Fruit fly (Drosophila melanogaster) whole organism, wandering third instar larva: ENCODE results near the gene Takl2.

ENCODE experiments used
- Abd-B ChIP-seq: fragments of >200 bp; optimal IDR thresholded peaks from 2 replicates; lab custom pipeline; 2017; ENCODE audit warnings: missing biosample characterization, missing genetic modification characterization
- CrebA ChIP-seq: fragments of 200-800 bp; sonication (Bioruptor generic); optimal IDR thresholded peaks from 2 replicates; lab custom pipeline; 2016; ENCODE audit warnings: missing biosample characterization, mild to moderate bottlenecking, missing genetic modification characterization, borderline replicate concordance
- Dfd ChIP-seq: fragments of >200 bp; optimal IDR thresholded peaks from 2 replicates; lab custom pipeline; 2017; ENCODE audit warnings: missing biosample characterization, missing genetic modification characterization
- Dif ChIP-seq: fragments of 200-275, 200-300 bp; sonication (Bioruptor generic); optimal IDR thresholded peaks from 2 replicates; lab custom pipeline; 2018; ENCODE audit warnings: missing biosample characterization, missing genetic modification characterization; ENCODE audit not compliant: partially characterized antibody
- GATAd ChIP-seq: sonication (Bioruptor generic); optimal IDR thresholded peaks from 2 replicates; lab custom pipeline; 2016; ENCODE audit warnings: missing biosample characterization, missing genetic modification characterization
- HLH106 ChIP-seq: fragments of 200-800 bp; optimal IDR thresholded peaks from 3 replicates; lab custom pipeline; 2019; ENCODE audit warnings: missing biosample characterization, mild to moderate bottlenecking, missing genetic modification characterization, moderate library complexity
- Hnf4 ChIP-seq: fragments of 200-800 bp; sonication (Bioruptor generic); optimal IDR thresholded peaks from 2 replicates; lab custom pipeline; 2016; ENCODE audit warnings: missing biosample characterization, mild to moderate bottlenecking, missing genetic modification characterization
- Hr83 ChIP-seq: fragments of 200-300 bp; sonication (Bioruptor generic); optimal IDR thresholded peaks from 2 replicates; lab custom pipeline; 2016; ENCODE audit warnings: missing biosample characterization, mild to moderate bottlenecking, missing genetic modification characterization, moderate library complexity; ENCODE audit not compliant: poor library complexity, severe bottlenecking
- Jra ChIP-seq: sonication (Bioruptor generic); optimal IDR thresholded peaks from 2 replicates; lab custom pipeline; 2016; ENCODE audit warnings: missing biosample characterization, missing genetic modification characterization
- Mio ChIP-seq: sonication (Bioruptor generic); optimal IDR thresholded peaks from 2 replicates; lab custom pipeline; 2016; ENCODE audit warnings: missing biosample characterization, missing genetic modification characterization
- Myc ChIP-seq: fragments of >200 bp; optimal IDR thresholded peaks from 2 replicates; lab custom pipeline; 2017
- N ChIP-seq: fragments of >200 bp; optimal IDR thresholded peaks from 2 replicates; lab custom pipeline; 2018; ENCODE audit warnings: missing biosample characterization, missing external identifiers, missing genetic modification characterization
- OdsH ChIP-seq: fragments of 200-800 bp; sonication (Bioruptor generic); optimal IDR thresholded peaks from 2 replicates; lab custom pipeline; 2016; ENCODE audit warnings: missing biosample characterization, mild to moderate bottlenecking, missing genetic modification characterization
- Sp1 ChIP-seq: fragments of 200-800 bp; sonication (Bioruptor generic); optimal IDR thresholded peaks from 3 replicates; lab custom pipeline; 2019; ENCODE audit warnings: missing biosample characterization, mild to moderate bottlenecking, missing genetic modification characterization, moderate library complexity
- Vsx2 ChIP-seq: fragments of 200-300, 225-300 bp; sonication (Bioruptor generic); optimal IDR thresholded peaks from 2 replicates; lab custom pipeline; 2018; ENCODE audit warnings: missing biosample characterization, missing genetic modification characterization; ENCODE audit not compliant: partially characterized antibody
- br ChIP-seq: fragments of 200-800 bp; sonication (Bioruptor generic); optimal IDR thresholded peaks from 2 replicates; lab custom pipeline; 2016; ENCODE audit warnings: missing biosample characterization, missing genetic modification characterization
- brk ChIP-seq: fragments of 200-800 bp; sonication (Bioruptor generic); optimal IDR thresholded peaks from 2 replicates; lab custom pipeline; 2016; ENCODE audit warnings: missing biosample characterization, mild to moderate bottlenecking, missing genetic modification characterization
- dl ChIP-seq, 2 experiments: fragments of 175-275, 200-275 bp in 1 of 2; fragments of 200-275 bp in 1 of 2; sonication (Bioruptor generic); optimal IDR thresholded peaks; lab custom pipeline; 2018; ENCODE audit warnings: mild to moderate bottlenecking in 2 of 2, missing biosample characterization in 2 of 2, missing genetic modification characterization in 2 of 2, moderate library complexity in 2 of 2; ENCODE audit not compliant: partially characterized antibody in 2 of 2, insufficient read depth in 1 of 2
- dmrt93B ChIP-seq: fragments of 200-800 bp; sonication (Bioruptor generic); optimal IDR thresholded peaks from 2 replicates; lab custom pipeline; 2018; ENCODE audit warnings: missing biosample characterization, mild to moderate bottlenecking, missing genetic modification characterization
- dsf ChIP-seq: sonication (Bioruptor generic); optimal IDR thresholded peaks from 2 replicates; lab custom pipeline; 2016; ENCODE audit warnings: missing biosample characterization, missing genetic modification characterization, borderline replicate concordance
- ey ChIP-seq: fragments of 200-800 bp; sonication (Bioruptor generic); optimal IDR thresholded peaks from 2 replicates; lab custom pipeline; 2016; ENCODE audit warnings: missing biosample characterization, missing genetic modification characterization
- foxo ChIP-seq, 2 experiments: fragments of 200-800 bp; sonication (Bioruptor generic); optimal IDR thresholded peaks; 2 replicates in 1 of 2; 3 replicates in 1 of 2; lab custom pipeline; 2016 to 2017; ENCODE audit warnings: missing biosample characterization in 2 of 2, missing genetic modification characterization in 2 of 2
- fru ChIP-seq: fragments of 200-800 bp; sonication (Bioruptor generic); optimal IDR thresholded peaks from 3 replicates; lab custom pipeline; 2016; ENCODE audit warnings: missing biosample characterization, mild to moderate bottlenecking, missing genetic modification characterization
- h ChIP-seq: fragments of 200-800 bp; sonication (Bioruptor generic); optimal IDR thresholded peaks from 3 replicates; lab custom pipeline; 2016; ENCODE audit warnings: missing biosample characterization, mild to moderate bottlenecking, missing genetic modification characterization
- lola ChIP-seq: fragments of >200 bp; optimal IDR thresholded peaks from 2 replicates; lab custom pipeline; 2017; ENCODE audit warnings: missing biosample characterization, missing genetic modification characterization
- pan ChIP-seq: fragments of >200 bp; optimal IDR thresholded peaks from 2 replicates; lab custom pipeline; 2017
- psq ChIP-seq: fragments of 200-800 bp; sonication (Bioruptor generic); optimal IDR thresholded peaks from 3 replicates; lab custom pipeline; 2017; ENCODE audit warnings: missing biosample characterization, mild to moderate bottlenecking, missing genetic modification characterization, moderate library complexity
- rgr ChIP-seq: fragments of 200-800 bp; sonication (Bioruptor generic); optimal IDR thresholded peaks from 3 replicates; lab custom pipeline; 2016; ENCODE audit warnings: missing biosample characterization, mild to moderate bottlenecking, missing genetic modification characterization
- sage ChIP-seq: fragments of 200-800 bp; sonication (Bioruptor generic); optimal IDR thresholded peaks from 2 replicates; lab custom pipeline; 2016; ENCODE audit warnings: missing biosample characterization, mild to moderate bottlenecking, missing genetic modification characterization
- tai ChIP-seq: sonication (Bioruptor generic); optimal IDR thresholded peaks from 2 replicates; lab custom pipeline; 2016; ENCODE audit warnings: missing biosample characterization, missing genetic modification characterization
- woc ChIP-seq: sonication (Bioruptor generic); optimal IDR thresholded peaks from 2 replicates; lab custom pipeline; 2016; ENCODE audit warnings: missing biosample characterization, mild to moderate bottlenecking, missing genetic modification characterization

Gene Takl2

dm6 chr3R:22767599-22767998 is 33.9 kb upstream of the Takl2 start, which contains the start of gene CG13841:
Gene CG13841, minus strand, starts transcription at chr3R:22767699.
- TF ChIP-seq fru (GFP tag; lab: Kevin White, UChicago) = no peak
- no peak for TF ChIP-seq N
- no peak for TF ChIP-seq dsf
- TF ChIP-seq Dif (GFP tag; lab: Kevin White, UChicago) = no peak
- TF ChIP-seq ey (GFP tag; lab: Kevin White, UChicago) = no peak
- TF ChIP-seq lola = no peak
- TF ChIP-seq tai (GFP tag; lab: Kevin White, UChicago) = no peak
- no peak for TF ChIP-seq OdsH (GFP tag; lab: Kevin White, UChicago)
- TF ChIP-seq h (GFP tag; lab: Kevin White, UChicago) = no peak
- no peak for TF ChIP-seq woc (GFP tag; lab: Kevin White, UChicago)
- no peak for TF ChIP-seq Abd-B
- no peak for TF ChIP-seq foxo (GFP tag; optimal IDR thresholded peaks at IDR 0.05; lab: Kevin White, UChicago)
- TF ChIP-seq GATAd (GFP tag; lab: Kevin White, UChicago) = no peak
- TF ChIP-seq Dfd (GFP tag; lab: Kevin White, UChicago) = no peak

- TF ChIP-seq Hnf4 (GFP tag; lab: Kevin White, UChicago) = no peak
- TF ChIP-seq, all 38 proteins: peak for 0
These were observed 32.4 kb upstream of the Takl2 start, which contains the start of gene Nepl15 for dm6 chr3R:22766072-22766471. Gene Nepl15, minus strand, starts transcription at chr3R:22766172.

- TF ChIP-seq pan (lab: Kevin White, UChicago) (no peak), brk (GFP tag; lab: Kevin White, UChicago) (no peak), HLH106 (tag; lab: Kevin White, UChicago) (no peak), tai (GFP tag; lab: Kevin White, UChicago) (no peak), Mio (no peak), Dfd (GFP tag; lab: Kevin White, UChicago) (no peak), CrebA (no peak), ey (GFP tag; lab: Kevin White, UChicago) (no peak), rgr (GFP tag; lab: Kevin White, UChicago) (no peak), sage (GFP tag; lab: Kevin White, UChicago) (no peak), Sp1 (GFP tag; lab: Kevin White, UChicago) (no peak), h (GFP tag; lab: Kevin White, UChicago) (no peak), dsf (no peak), foxo (GFP tag; optimal IDR thresholded peaks at IDR 0.05; lab: Kevin White, UChicago) (no peak), Hr83 (GFP tag; lab: Kevin White, UChicago) (no peak), GATAd (GFP tag; lab: Kevin White, UChicago) (no peak), Jra (no peak)
These were observed 29.9 kb upstream of the Takl2 start, which contains the start of gene Nepl14 for dm6 chr3R:22763587-22763986. Gene Nepl14, minus strand, starts transcription at chr3R:22763711.

DNA sequence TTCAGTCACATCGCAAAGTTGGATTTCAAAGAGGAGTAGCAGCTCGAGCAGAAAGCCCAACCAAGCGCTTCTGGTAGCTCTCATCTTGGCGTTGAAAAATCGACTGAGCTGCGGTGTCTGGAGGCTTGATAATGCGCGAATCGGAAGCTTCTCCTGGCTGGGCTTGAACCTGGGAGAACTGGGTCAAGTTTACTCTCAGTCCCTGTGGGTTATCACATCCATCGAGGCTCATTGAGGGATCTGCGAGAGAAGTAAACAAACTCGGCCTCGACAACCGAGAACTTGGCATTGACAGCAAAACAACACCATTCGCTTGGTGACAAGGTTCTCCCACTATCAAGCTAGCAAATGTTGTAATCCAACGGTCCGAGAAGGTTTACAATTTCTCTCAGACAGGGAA is 27.3 kb upstream of the Takl2 start, which contains the start of gene Nepl13:
TSS of gene Nepl13 (minus strand) at position 89 of the 400 bp plus-strand sequence.
- TF ChIP-seq Dfd (GFP tag; lab: Kevin White, UChicago) (no peak), woc (GFP tag; lab: Kevin White, UChicago) (no peak), sage (GFP tag; lab: Kevin White, UChicago) (no peak), N (no peak), dmrt93B (GFP tag; lab: Kevin White, UChicago) (no peak), Abd-B (no peak), Dif (GFP tag; lab: Kevin White, UChicago) (no peak), Sp1 (GFP tag; lab: Kevin White, UChicago) (no peak), psq (GFP tag; lab: Kevin White, UChicago) (no peak), rgr (GFP tag; lab: Kevin White, UChicago) (no peak), brk (GFP tag; lab: Kevin White, UChicago) (no peak), fru (GFP tag; lab: Kevin White, UChicago) (no peak), h (GFP tag; lab: Kevin White, UChicago) (no peak)
- TF ChIP-seq, all 38 proteins: peak for 0

DNA sequence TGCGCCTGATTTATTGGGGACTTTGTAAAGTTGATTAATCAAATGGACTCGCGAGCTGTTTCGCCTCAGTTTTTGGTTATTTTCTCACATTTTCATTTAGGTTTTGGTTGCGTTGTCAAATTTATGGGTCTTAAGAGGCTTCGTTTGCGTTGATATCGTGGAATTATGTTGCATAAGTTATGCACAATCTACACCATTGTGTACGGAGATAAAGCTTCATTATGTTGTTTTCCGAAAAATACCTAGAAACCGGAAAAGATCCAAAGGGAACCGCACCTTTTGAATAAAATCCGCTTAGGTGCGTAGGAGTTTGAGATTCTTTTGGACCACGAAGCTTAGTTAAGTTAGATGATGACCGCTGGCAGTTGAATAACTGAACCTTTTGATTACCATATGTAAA is 23.5 kb upstream of the Takl2 start:
- TF ChIP-seq Mio (no peak), tai (GFP tag; lab: Kevin White, UChicago) (no peak), h (GFP tag; lab: Kevin White, UChicago) (no peak), Vsx2 (no peak), dl (GFP tag; optimal IDR thresholded peaks at IDR 0.05; lab: Kevin White, UChicago; ENCODE audit: insufficient read depth in 1 of 2, partially characterized antibody in 2 of 2) (no peak), Myc (lab: Kevin White, UChicago) (no peak), br (no peak), brk (GFP tag; lab: Kevin White, UChicago) (no peak), dmrt93B (GFP tag; lab: Kevin White, UChicago) (no peak), sage (GFP tag; lab: Kevin White, UChicago) (no peak), fru (GFP tag; lab: Kevin White, UChicago) (no peak)
